Worm (Caenorhabditis elegans) whole organism, early embryonic: ENCODE results near the gene pals-16.

Experiments used
- B0310.2 ChIP-seq: sonication (generic microtip); optimal IDR thresholded peaks from 2 replicates; lab custom pipeline; 2016; ENCODE audit warnings: mild to moderate bottlenecking, missing genetic modification characterization, missing compliant biosample characterization
- F13C5.2 ChIP-seq: sonication (generic microtip); optimal IDR thresholded peaks from 2 replicates; lab custom pipeline; 2017; ENCODE audit warnings: mild to moderate bottlenecking, missing genetic modification characterization, inconsistent platforms, missing compliant biosample characterization
- aly-1 ChIP-seq: sonication (generic microtip); optimal IDR thresholded peaks from 2 replicates; lab custom pipeline; 2016; ENCODE audit warnings: missing genetic modification characterization, missing compliant biosample characterization
- ama-1 ChIP-seq: fragments of 150-350 bp; optimal IDR thresholded peaks from 2 replicates; lab custom pipeline; 2014
- ceh-13 ChIP-seq: fragments of 200-800 bp; sonication (Bioruptor generic); optimal IDR thresholded peaks from 2 replicates; lab custom pipeline; 2018; ENCODE audit warnings: mild to moderate bottlenecking, missing genetic modification characterization, missing compliant biosample characterization
- ceh-36 ChIP-seq: sonication (generic microtip); optimal IDR thresholded peaks from 2 replicates; lab custom pipeline; 2016; ENCODE audit warnings: missing genetic modification characterization, inconsistent platforms, missing compliant biosample characterization
- ets-7 ChIP-seq: sonication (generic microtip); optimal IDR thresholded peaks from 2 replicates; lab custom pipeline; 2016; ENCODE audit warnings: missing genotype, missing genetic modification characterization, missing compliant biosample characterization
- flt-1 ChIP-seq: fragments of 200-800 bp; sonication (Bioruptor generic); IDR thresholded peaks from 2 replicates; pipeline ENCODE4 v1.3.6; 2022; ENCODE audit warnings: missing genetic modification characterization, missing compliant biosample characterization
- hmbx-1 ChIP-seq: sonication (generic microtip); optimal IDR thresholded peaks from 2 replicates; lab custom pipeline; 2016; ENCODE audit warnings: mild to moderate bottlenecking, missing genetic modification characterization, missing compliant biosample characterization
- hmg-4 ChIP-seq: fragments of 200-800 bp; sonication (Bioruptor generic); optimal IDR thresholded peaks from 2 replicates; lab custom pipeline; 2018; ENCODE audit warnings: mild to moderate bottlenecking, missing genetic modification characterization, missing compliant biosample characterization
- hnd-1 ChIP-seq: sonication (generic microtip); optimal IDR thresholded peaks from 2 replicates; lab custom pipeline; 2016; ENCODE audit warnings: missing genetic modification characterization, missing compliant biosample characterization
- pes-1 ChIP-seq: fragments of 200-800 bp; sonication (Bioruptor generic); IDR thresholded peaks from 2 replicates; pipeline ENCODE4 v1.3.6; 2022; ENCODE audit warnings: missing genetic modification reagents, missing genetic modification characterization, missing compliant biosample characterization
- scrt-1 ChIP-seq: fragments of 200-800 bp; sonication (Bioruptor generic); IDR thresholded peaks from 2 replicates; pipeline ENCODE4 v1.3.6; 2022; ENCODE audit warnings: missing genetic modification characterization, missing compliant biosample characterization
- sea-1 ChIP-seq: fragments of 200-800 bp; sonication (Bioruptor generic); conservative IDR thresholded peaks from 2 replicates; pipeline ENCODE4 v1.3.6; 2022; ENCODE audit warnings: missing genetic modification characterization, missing compliant biosample characterization
- tbx-11 ChIP-seq: fragments of 200-800 bp; sonication (Bioruptor generic); IDR thresholded peaks from 2 replicates; pipeline ENCODE4 v1.3.6; 2022; ENCODE audit warnings: missing genetic modification characterization, missing compliant biosample characterization
- tbx-37 ChIP-seq: fragments of 200-800 bp; sonication (Bioruptor generic); conservative IDR thresholded peaks from 2 replicates; pipeline ENCODE4 v1.3.6; 2022; ENCODE audit warnings: missing genetic modification reagents, missing genetic modification characterization, missing compliant biosample characterization
- tra-4 ChIP-seq: sonication (generic microtip); optimal IDR thresholded peaks from 2 replicates; lab custom pipeline; 2017; ENCODE audit warnings: missing genetic modification characterization, missing compliant biosample characterization

Gene pals-16

ce11 chrIII:1391752-1392151, 8.0 kb upstream of the pals-16 start, which contains the start of gene pals-17:
pals-17 (minus strand) TSS chrIII:1391852.
- TF ChIP-seq ceh-13 (GFP tag; lab: Kevin White, UChicago) (no peak), ceh-36 (tag; lab: Kevin White, UChicago) (no peak), aly-1 (no peak), B0310.2 (tag; lab: Kevin White, UChicago) (no peak), F13C5.2 (no peak), tra-4 (tag; lab: Kevin White, UChicago) (no peak), flt-1 (no peak), scrt-1 (no peak), tbx-37 (GFP tag; lab: Robert Waterston, UW) (no peak), pes-1 (GFP tag; lab: Robert Waterston, UW) (no peak), ets-7 (tag; lab: Kevin White, UChicago) (no peak), ama-1 (lab: Kevin White, UChicago) (no peak), tbx-11 (GFP tag; lab: Robert Waterston, UW) (no peak), hnd-1 (tag; lab: Kevin White, UChicago) (no peak), sea-1 (GFP tag; lab: Robert Waterston, UW) (no peak)

- TF ChIP-seq ceh-13 (GFP tag; lab: Kevin White, UChicago) (no peak), ets-7 (tag; lab: Kevin White, UChicago) (no peak), F13C5.2 (no peak), tra-4 (tag; lab: Kevin White, UChicago) (no peak), hnd-1 (tag; lab: Kevin White, UChicago) (no peak), hmg-4 (GFP tag; lab: Kevin White, UChicago) (no peak), scrt-1 (no peak), aly-1 (no peak), sea-1 (GFP tag; lab: Robert Waterston, UW) (no peak), pes-1 (GFP tag; lab: Robert Waterston, UW) (no peak), hmbx-1 (tag; lab: Kevin White, UChicago) (no peak), ceh-36 (tag; lab: Kevin White, UChicago) (no peak), tbx-37 (GFP tag; lab: Robert Waterston, UW) (no peak), flt-1 (no peak), B0310.2 (tag; lab: Kevin White, UChicago) (no peak), tbx-11 (GFP tag; lab: Robert Waterston, UW) (no peak), ama-1 (lab: Kevin White, UChicago) (no peak)
Observed at ce11 chrIII:1392763-1393162, 7.0 kb upstream of the pals-16 start.

ce11 chrIII:1395355-1395754, 4.4 kb upstream of the pals-16 start:
- TF ChIP-seq tbx-11 (GFP tag; lab: Robert Waterston, UW) (no peak), ama-1 (lab: Kevin White, UChicago) (no peak), scrt-1 (no peak), hmbx-1 (tag; lab: Kevin White, UChicago) (no peak), F13C5.2 (no peak), flt-1 (no peak)

- TF ChIP-seq hmg-4 (GFP tag; lab: Kevin White, UChicago), result no peak
- TF ChIP-seq tbx-37 (GFP tag; lab: Robert Waterston, UW), result no peak
- TF ChIP-seq aly-1, result no peak
- TF ChIP-seq tbx-11 (GFP tag; lab: Robert Waterston, UW), result no peak
- no peak for TF ChIP-seq ama-1 (lab: Kevin White, UChicago)
- TF ChIP-seq B0310.2 (tag; lab: Kevin White, UChicago), result no peak
- no peak for TF ChIP-seq hmbx-1 (tag; lab: Kevin White, UChicago)
- no peak for TF ChIP-seq hnd-1 (tag; lab: Kevin White, UChicago)
- no peak for TF ChIP-seq flt-1
- TF ChIP-seq ceh-36 (tag; lab: Kevin White, UChicago), result no peak
- TF ChIP-seq scrt-1, result no peak
- no peak for TF ChIP-seq tra-4 (tag; lab: Kevin White, UChicago)
- TF ChIP-seq ceh-13 (GFP tag; lab: Kevin White, UChicago), result no peak
- no peak for TF ChIP-seq F13C5.2
- no peak for TF ChIP-seq pes-1 (GFP tag; lab: Robert Waterston, UW)
- no peak for TF ChIP-seq ets-7 (tag; lab: Kevin White, UChicago)
- TF ChIP-seq sea-1 (GFP tag; lab: Robert Waterston, UW), result no peak
Observed at ce11 chrIII:1398183-1398582, 1.6 kb upstream of the pals-16 start.

DNA sequence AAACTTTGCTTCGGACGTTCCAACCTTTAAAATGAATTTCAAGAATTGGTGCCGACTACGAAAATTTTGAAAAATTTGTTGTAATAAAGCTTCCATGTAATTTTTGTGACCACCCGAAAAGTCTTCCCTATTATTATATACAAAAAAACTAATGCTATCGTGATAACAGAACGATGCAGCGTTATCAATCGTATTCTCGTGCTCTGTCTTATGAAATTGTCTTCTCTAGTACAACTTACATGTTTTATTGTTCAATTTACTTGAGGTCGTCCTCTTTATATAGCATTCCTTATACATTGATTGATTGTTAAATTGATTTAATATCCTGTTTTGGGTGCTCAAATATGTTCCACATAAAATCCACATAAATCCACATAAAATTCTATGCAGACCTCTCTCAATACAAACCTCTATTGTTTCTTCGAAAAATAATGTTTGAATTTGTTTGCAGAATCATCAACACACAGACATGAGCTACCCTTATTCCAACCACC, 1.8 kb downstream of the pals-16 start, which contains the start of gene pals-19:
TSS of gene pals-19 (plus strand) at position 444 of the 494 bp plus-strand sequence.
- TF ChIP-seq ets-7 (tag; lab: Kevin White, UChicago), result no peak
- no peak for TF ChIP-seq hnd-1 (tag; lab: Kevin White, UChicago)
- TF ChIP-seq scrt-1, result no peak
- TF ChIP-seq tbx-11 (GFP tag; lab: Robert Waterston, UW), result no peak
- TF ChIP-seq sea-1 (GFP tag; lab: Robert Waterston, UW), result no peak
- TF ChIP-seq hmg-4 (GFP tag; lab: Kevin White, UChicago), result no peak
- no peak for TF ChIP-seq tbx-37 (GFP tag; lab: Robert Waterston, UW)
- no peak for TF ChIP-seq B0310.2 (tag; lab: Kevin White, UChicago)
- TF ChIP-seq aly-1, result no peak
- no peak for TF ChIP-seq ceh-36 (tag; lab: Kevin White, UChicago)
- no peak for TF ChIP-seq hmbx-1 (tag; lab: Kevin White, UChicago)
- TF ChIP-seq flt-1, result no peak
- TF ChIP-seq F13C5.2, result no peak
- TF ChIP-seq tra-4 (tag; lab: Kevin White, UChicago), result no peak
- TF ChIP-seq ceh-13 (GFP tag; lab: Kevin White, UChicago), result no peak
- no peak for TF ChIP-seq pes-1 (GFP tag; lab: Robert Waterston, UW)
- TF ChIP-seq ama-1 (lab: Kevin White, UChicago), result no peak

- no peak for TF ChIP-seq aly-1
- no peak for TF ChIP-seq pes-1 (GFP tag; lab: Robert Waterston, UW)
- TF ChIP-seq scrt-1, result no peak
- TF ChIP-seq hnd-1 (tag; lab: Kevin White, UChicago), result no peak
Observed at ce11 chrIII:1403108-1403507, 3.3 kb downstream of the pals-16 start, which contains the start of gene pals-18. pals-18 (plus strand) TSS chrIII:1403408.

ce11 chrIII:1409139-1409538, 9.4 kb downstream of the pals-16 start, which contains the start of gene Y82E9BR.22:
Y82E9BR.22 (minus strand) TSS chrIII:1409239.
- TF ChIP-seq hnd-1 (tag; lab: Kevin White, UChicago) (no peak), hmg-4 (GFP tag; lab: Kevin White, UChicago) (no peak), pes-1 (GFP tag; lab: Robert Waterston, UW) (no peak), sea-1 (GFP tag; lab: Robert Waterston, UW) (no peak), scrt-1 (no peak), tra-4 (tag; lab: Kevin White, UChicago) (no peak), hmbx-1 (tag; lab: Kevin White, UChicago) (no peak), flt-1 (no peak), ceh-36 (tag; lab: Kevin White, UChicago) (no peak), ceh-13 (GFP tag; lab: Kevin White, UChicago) (no peak), ama-1 (lab: Kevin White, UChicago) (no peak), F13C5.2 (no peak)
